Fruit fly (Drosophila melanogaster): ENCODE results near the gene CG10311.

The CG10311 gene

DNA sequence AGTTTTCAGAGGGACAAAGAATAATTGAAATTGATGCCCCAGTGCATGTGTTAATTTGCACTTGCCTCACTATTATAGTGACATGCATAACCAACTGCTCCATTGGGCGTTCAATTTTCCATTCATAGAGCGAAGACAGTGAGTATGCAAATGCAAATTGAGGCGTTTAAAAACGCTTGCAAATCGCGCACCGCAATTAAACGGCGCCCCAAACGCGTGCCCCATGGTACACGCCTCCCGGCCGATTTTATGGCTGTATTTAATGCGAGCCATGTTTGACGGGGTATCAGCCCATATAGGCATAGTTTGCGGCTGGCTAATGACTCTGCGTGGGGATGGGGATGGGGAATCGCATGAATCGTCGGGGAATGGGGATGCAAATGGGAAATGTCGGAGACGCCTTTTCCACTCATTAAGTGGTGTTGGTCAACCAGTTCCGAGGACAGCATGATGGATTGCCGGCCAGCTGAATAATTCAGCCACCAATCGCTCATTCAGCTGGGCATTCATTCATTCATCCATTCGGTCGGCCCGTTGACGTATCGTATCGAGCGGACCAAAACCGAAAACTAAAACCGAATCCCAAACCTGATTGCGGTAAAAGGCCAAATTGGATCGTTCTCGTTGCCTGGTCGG, 21.3 kb downstream of the CG10311 start:
- TF ChIP-seq CG17801 (GFP tag; optimal IDR thresholded peaks at IDR 0.05; ENCODE audit: partially characterized antibody) = no peak

DNA sequence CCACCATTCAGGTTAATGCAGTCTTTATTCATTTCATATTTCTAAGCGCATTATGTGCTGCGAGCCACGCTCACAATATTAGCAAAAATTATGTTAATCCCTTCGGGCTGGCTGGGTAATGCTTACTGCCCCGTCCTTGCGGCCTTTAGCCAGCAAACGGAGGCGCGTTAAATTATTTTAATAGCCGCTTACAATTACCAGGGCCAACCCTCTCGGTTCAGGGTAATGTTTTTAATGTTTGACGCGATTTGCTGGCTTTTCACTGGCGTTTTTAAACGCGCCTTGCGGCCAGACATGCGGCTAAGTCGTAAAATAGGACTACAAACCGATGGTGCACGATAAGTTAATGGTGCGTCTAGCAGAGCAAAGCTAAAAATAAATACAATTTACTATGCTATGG, 22.0 kb downstream of the CG10311 start:
- no peak for TF ChIP-seq CG17801 (GFP tag; optimal IDR thresholded peaks at IDR 0.05; ENCODE audit: partially characterized antibody)

DNA sequence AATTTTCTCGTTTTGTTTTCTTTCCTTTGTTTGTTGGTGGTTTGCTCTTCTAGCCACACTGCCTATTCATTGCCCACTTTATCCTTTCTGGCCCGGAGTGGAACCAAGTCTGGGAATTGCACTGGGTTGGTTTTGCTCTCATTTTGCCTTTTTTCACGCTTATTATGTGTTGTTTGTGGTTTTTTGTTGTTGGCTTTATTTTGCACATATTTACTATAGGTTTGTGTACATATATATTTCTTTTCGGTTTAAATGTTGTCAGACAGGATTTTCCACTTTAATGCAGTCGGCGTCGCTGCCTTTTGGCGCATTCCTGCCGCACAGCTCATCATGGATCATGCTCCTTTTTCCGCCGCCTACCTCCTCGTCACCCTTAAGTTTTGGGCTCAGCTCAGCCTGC, 22.5 kb downstream of the CG10311 start:
- no peak for TF ChIP-seq CG17801 (GFP tag; optimal IDR thresholded peaks at IDR 0.05; ENCODE audit: partially characterized antibody)

DNA sequence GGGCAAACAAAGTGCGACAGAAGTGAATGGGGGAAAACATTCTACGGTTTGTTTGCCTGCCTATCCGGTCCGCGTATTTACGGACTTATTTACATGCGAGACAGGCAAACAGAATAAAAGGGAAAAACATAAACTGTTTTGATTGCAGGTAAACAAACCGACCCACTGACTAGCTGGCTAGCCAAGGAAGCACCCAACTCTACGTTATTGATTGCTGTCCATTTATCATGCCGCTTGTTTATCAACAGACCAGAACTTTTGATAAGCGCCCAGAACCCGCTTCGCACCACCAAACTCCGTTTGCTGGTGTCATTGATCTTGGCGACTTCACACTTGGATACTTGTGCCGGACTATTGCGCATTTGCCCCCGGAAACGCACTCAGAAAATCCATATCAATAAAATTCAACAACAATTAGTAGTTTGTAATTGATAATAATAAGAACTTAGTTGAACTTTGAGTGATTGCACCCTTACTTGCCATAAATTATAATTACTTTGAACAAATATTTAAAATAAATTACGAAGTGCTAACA, 24.9 kb downstream of the CG10311 start:
- no peak for TF ChIP-seq CG17801 (GFP tag; optimal IDR thresholded peaks at IDR 0.05; ENCODE audit: partially characterized antibody)

DNA sequence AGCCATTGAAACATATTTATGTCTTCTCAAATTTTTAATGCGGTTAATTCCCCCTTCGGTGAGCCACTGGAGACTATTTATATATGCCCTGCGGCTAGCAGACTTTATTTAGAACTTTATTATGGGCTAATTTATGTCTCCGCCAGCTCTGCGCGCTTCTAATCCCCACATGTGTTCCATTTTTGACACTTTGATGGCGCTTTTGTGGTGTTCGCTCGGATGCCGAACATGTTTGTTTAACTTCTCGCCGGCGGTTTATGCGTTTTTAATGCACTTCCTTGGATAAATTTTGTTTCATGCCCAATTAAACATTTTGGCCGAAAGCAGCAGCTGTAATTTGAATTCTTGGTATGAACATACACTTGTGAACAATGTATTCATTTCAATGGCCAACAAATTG, 27.0 kb downstream of the CG10311 start:
- no peak for TF ChIP-seq CG17801 (GFP tag; optimal IDR thresholded peaks at IDR 0.05; ENCODE audit: partially characterized antibody)

DNA sequence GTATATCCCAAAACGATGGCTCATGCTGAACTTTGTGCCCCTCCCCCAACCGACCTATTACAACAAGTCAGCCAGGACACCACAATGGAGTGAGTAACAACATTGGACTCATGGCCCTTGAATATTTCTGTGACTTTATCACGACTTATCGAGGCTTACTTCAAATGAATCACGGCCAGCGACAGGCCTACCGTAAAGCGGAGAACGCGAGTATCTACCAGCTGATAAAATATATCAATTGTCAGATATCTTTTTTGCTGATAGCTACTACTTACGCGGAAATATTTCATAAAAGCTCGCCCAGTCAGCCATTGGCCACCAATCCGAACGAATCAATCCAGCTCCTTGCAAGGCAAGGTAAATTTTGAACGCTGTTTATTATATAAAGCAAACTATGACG, 29.3 kb downstream of the CG10311 start, which contains the start of gene CG17930:
Gene CG17930 (plus strand): TSS at position 301 of the 400 bp plus-strand sequence.
- no peak for TF ChIP-seq CG17801 (GFP tag; optimal IDR thresholded peaks at IDR 0.05; ENCODE audit: partially characterized antibody)

DNA sequence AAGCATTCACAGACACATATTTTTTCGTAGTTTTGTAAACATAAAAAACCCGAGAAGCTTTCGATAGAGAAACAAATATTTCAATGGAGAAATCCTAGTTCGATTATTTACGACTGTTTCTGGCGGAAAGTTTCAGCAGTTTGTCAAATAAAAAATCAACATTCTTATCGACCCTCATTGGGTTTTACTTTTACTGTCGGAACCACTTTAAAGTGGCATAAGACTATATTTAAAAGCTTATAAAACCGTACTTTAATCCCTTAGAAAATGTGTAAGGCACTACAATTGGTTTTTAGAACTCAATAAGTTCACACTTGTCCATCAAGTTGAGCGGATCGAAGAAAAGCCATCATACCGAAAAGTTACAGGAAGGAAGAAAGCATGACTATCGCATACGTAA, 31.6 kb downstream of the CG10311 start, which contains the start of gene CG17929:
Gene CG17929 (plus strand): TSS at position 301 of the 400 bp plus-strand sequence.
- no peak for TF ChIP-seq CG17801 (GFP tag; optimal IDR thresholded peaks at IDR 0.05; ENCODE audit: partially characterized antibody)

DNA sequence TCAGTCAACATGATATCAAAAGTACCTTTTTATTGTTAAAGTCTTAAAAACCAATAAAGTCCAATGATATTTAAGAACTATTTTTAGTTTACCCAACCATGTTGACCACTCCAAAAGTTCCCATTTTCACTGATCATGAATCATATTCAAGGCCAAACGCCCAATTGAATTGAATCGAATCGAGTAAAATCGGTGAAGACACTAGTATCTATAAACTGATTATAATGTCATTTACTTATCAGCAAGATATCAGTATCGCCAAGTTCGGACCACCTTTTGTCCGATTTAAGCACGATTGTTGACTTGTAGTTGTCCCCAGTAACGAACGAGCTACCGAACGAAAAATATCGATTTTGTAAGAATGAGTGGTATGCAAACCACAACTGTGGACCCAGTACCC, 33.7 kb downstream of the CG10311 start, which contains the start of gene CG6901:
Gene CG6901 (plus strand): TSS at position 323 of the 400 bp plus-strand sequence.
- TF ChIP-seq CG17801 (GFP tag; optimal IDR thresholded peaks at IDR 0.05; ENCODE audit: partially characterized antibody) = no peak

DNA sequence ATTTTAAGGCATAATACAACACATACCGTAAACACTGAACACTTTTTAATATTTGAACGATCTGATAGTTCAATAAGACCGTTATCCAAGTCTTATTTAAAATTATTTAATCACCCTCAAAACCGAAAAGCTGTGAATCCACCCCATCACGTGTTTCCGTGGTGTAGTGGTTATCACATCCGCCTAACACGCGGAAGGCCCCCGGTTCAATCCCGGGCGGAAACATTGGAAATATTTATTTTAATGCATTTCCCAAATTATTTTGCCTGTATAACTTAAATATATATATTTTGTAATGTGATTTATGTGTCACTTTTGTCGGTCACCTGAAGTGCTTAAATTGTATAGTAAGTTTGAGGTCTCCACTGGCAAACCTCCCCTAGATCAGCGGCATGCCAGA, 35.3 kb downstream of the CG10311 start, which contains the start of gene CG44044:
Gene CG44044 (plus strand): TSS at position 301 of the 400 bp plus-strand sequence.
- no peak for TF ChIP-seq CG17801 (GFP tag; optimal IDR thresholded peaks at IDR 0.05; ENCODE audit: partially characterized antibody)

DNA sequence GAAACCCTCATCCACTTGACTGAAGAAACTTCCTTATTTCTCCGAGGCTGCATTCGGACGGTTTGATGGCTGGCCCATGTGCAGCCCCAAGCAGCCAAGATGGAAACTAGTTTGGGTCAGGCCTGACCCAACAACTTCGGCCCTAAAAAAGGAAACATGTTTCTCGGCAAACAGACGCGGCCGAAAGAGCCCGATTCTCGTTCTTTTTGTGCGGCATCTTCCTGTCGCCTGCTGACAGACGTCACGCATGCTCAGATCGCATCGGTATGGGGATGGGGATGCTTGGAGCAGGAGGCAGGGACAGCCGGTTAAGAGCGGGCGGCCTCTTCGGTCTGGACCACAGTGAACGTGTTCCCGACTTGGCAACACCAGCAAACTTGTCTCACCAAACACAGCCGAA, 40.1 kb downstream of the CG10311 start:
- TF ChIP-seq CG17801 (GFP tag; optimal IDR thresholded peaks at IDR 0.05; ENCODE audit: partially characterized antibody) = no peak

DNA sequence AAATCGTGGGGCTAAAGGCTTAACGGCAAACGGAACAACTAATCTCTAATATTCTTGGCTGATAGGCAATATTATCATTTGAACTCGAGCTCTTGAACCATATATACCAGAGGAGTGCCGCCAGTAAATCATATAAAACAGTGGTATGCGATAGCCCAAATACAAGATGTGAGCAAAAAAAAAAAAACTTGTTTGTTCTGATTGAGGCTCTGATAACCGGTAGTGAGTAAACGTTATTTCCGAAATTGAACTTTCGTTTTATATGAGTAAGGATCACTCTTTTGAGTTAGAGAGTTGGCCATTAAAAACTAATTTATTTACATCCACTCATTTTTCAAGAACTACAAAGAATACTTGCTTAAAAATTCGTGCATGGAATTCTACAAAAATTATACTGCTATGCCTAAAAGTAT, 46.7 kb downstream of the CG10311 start:
- no peak for TF ChIP-seq CG17801 (GFP tag; optimal IDR thresholded peaks at IDR 0.05; ENCODE audit: partially characterized antibody)

DNA sequence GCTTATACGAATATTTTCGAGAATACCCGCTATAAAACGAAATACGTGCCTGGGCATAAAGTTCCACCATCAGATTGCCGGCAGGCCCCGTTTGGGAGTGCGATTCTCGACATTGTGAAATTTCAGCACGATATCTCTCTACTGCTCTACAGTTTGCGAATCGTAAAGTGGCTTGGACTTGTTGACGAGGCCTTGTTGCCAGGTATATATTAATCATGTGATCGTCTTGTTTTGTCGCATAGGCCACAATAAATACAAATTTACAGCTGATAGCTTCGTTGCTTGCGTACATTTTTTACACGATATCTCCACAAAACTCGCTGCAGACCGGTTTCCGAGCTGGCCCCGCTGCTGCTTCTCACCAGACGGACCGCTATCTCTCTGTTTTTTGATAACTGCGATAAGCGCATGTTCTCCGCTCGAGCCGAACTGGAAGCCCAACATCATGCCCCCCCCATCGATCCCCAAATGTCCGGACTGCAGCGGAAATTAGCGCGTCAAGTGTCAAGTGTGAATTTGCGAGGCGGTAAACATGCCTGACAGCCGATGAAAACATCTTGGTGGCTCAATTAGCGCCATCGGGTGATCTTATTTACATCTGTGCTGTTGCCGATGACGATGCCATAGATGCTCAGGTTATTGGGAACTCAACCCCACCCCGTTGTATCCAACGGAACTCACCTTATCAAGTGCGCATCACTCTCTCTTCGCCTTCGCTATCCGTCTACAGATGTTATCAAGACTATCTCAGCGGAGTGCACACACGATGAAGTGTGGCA, 47.3 kb downstream of the CG10311 start:
- TF ChIP-seq CG17801 (GFP tag; optimal IDR thresholded peaks at IDR 0.05; ENCODE audit: partially characterized antibody) = no peak

DNA sequence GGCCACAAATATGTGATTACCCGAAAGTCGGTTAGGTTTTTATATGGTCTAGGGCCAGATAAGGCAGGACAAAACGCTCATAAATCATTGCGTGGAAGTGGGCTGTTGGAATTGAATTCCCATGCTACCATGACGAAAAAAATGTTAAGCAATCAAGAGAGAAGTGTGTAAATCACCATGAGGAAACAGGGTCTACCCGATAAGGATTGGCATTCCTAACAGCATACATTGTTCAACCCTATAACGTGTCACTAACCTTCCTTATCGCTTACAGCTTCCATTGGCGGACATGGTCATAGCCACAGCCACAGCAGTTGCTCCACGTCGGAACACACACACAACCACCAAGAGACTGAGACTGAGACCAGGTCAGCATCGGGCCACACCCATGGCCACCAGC, 48.8 kb downstream of the CG10311 start:
- TF ChIP-seq CG17801 (GFP tag; optimal IDR thresholded peaks at IDR 0.05; ENCODE audit: partially characterized antibody) = no peak

DNA sequence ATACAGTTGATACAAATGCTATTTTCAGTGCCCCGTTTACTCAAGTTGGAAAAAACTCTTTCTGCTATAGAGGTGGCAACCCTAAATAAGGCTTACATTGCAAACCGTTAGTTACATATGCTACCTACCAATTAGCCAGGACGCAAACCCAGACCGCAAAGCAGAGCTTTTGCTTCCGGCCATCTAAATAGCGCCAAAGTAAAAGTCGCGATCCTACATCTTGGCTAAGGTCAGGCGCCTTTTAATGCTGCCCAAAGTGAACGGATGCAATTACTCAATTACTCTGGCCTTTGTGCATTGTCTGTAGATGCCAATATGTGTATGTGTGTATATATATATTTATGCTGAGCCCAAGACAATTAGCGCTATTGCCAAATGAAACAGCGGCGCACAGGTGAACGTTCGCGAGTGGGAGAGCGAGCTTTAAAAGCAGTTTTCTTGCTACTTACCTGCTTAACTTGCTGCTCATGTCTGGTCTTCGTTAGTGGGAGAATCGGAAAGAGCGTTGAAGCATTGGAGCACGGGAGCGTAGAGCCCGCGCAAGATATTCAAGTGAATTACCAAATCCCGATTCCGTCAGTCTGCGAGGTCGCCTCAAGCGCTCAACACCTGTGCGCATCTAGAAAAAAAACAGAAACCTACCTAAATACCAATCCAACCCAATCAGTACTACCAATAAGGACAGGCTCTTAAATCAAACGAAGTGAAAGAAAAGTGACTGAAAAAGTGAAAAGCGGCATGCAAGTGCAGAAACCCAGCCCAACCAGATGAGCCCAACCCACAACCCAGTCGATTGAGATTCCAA, 51.4 kb downstream of the CG10311 start, which contains the start of gene Zip89B:
Gene Zip89B (plus strand): TSS at position 574 of the 805 bp plus-strand sequence.
- TF ChIP-seq CG17801 (GFP tag; optimal IDR thresholded peaks at IDR 0.05; ENCODE audit: partially characterized antibody) = peak; percentile 36
